Fruit fly (Drosophila melanogaster): ENCODE results near the gene Jasper.

Jasper gene

DNA sequence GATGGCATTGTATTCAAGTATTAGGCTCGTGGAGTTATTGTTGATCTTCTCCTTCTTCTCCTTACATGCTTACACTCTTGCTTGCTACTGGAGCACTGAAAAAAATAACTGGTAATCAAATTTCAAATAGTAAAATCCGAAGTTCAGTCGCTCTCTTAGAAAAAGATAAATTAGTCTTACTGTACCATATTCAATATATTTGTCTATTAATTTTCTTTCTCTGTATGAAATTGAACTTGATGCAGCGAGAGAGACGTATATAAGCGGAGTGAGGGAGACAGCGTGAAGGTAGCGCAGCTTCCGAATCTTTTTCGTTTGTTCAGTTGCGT, 8.8 kb downstream of the Jasper start (continued):
- peak; percentile 57 for TF ChIP-seq CG9215 (GFP tag; IDR thresholded peaks at IDR 0.05)
- TF ChIP-seq pita (GFP tag; optimal IDR thresholded peaks at IDR 0.05), result no peak
- peak; percentile 83 for TF ChIP-seq Rfx (GFP tag; IDR thresholded peaks at IDR 0.05)
- peak; percentile 82 for TF ChIP-seq CG11093 (GFP tag; IDR thresholded peaks at IDR 0.05)
- TF ChIP-seq Hmr (GFP tag; optimal IDR thresholded peaks at IDR 0.05), result peak; percentile 68
- peak; percentile 90 for TF ChIP-seq CG4820 (GFP tag; optimal IDR thresholded peaks at IDR 0.05)
- peak; percentile 64 for TF ChIP-seq CG12219 (GFP tag; optimal IDR thresholded peaks at IDR 0.05)
- TF ChIP-seq CG10654 (GFP tag; optimal IDR thresholded peaks at IDR 0.05), result peak; percentile 90
- peak; percentile 89 for TF ChIP-seq pum (GFP tag; optimal IDR thresholded peaks at IDR 0.05)
- TF ChIP-seq insv (GFP tag; optimal IDR thresholded peaks at IDR 0.05), result no peak
- TF ChIP-seq CG3163 (GFP tag; optimal IDR thresholded peaks at IDR 0.05), result peak; percentile 49
- TF ChIP-seq gem (tag; optimal IDR thresholded peaks at IDR 0.05), result peak; percentile 93
- peak; percentile 96 for TF ChIP-seq Asciz (GFP tag; optimal IDR thresholded peaks at IDR 0.05)
- peak; percentile 42 for TF ChIP-seq shn (GFP tag; optimal IDR thresholded peaks at IDR 0.05)
- peak; percentile 81 for TF ChIP-seq CG7556 (GFP tag; optimal IDR thresholded peaks at IDR 0.05)
- peak; percentile 88 for TF ChIP-seq sima (GFP tag; optimal IDR thresholded peaks at IDR 0.05)
- peak; percentile 85 for TF ChIP-seq CG18262 (tag; optimal IDR thresholded peaks at IDR 0.05)
- peak; percentile 64 for TF ChIP-seq Mes4 (GFP tag; optimal IDR thresholded peaks at IDR 0.05)
- TF ChIP-seq crol (GFP tag; IDR thresholded peaks at IDR 0.05), result no peak; the same call in 1 of the 2 replicates
- TF ChIP-seq org-1 (GFP tag; optimal IDR thresholded peaks at IDR 0.05), result peak; percentile 74
- peak; percentile 63 for TF ChIP-seq slou (GFP tag; optimal IDR thresholded peaks at IDR 0.05)
- TF ChIP-seq CG13296 (GFP tag; optimal IDR thresholded peaks at IDR 0.05), result peak; percentile 85
- peak; percentile 94 for TF ChIP-seq Xrp1 (GFP tag; IDR thresholded peaks at IDR 0.05)
- TF ChIP-seq CG15514 (GFP tag; optimal IDR thresholded peaks at IDR 0.05), result peak; percentile 75

DNA sequence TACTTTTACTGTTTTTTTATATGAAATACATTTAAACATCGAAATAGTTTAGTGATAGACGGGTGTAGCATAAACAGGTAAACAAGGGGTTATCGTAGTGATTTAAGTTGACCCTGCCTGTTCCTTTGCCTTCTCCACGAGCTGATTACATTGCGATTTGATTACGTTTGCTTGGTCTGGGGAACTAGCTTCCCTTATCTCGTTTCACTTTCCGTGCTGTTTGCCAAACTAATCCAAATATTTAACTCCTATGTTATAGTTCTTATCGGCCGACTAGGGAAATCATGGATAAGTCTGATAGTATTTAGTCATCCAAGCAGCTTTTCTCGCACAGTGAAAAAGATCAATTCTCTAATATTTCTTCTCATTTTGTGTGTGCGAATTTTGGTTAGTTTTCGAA, 9.7 kb downstream of the Jasper start:
- TF ChIP-seq Hr3 (GFP tag; optimal IDR thresholded peaks at IDR 0.05) (no peak), wek (GFP tag; optimal IDR thresholded peaks at IDR 0.05) (no peak), Med (GFP tag) (peak; percentile 73), CG5180 (GFP tag; optimal IDR thresholded peaks at IDR 0.05) (peak; percentile 28), CG6813 (GFP tag; optimal IDR thresholded peaks at IDR 0.05) (peak; percentile 50), Nf-YB (GFP tag; optimal IDR thresholded peaks at IDR 0.05) (no peak), CG34376 (GFP tag; optimal IDR thresholded peaks at IDR 0.05) (peak; percentile 24), Eip74EF (GFP tag; optimal IDR thresholded peaks at IDR 0.05) (peak in 1 of 2 experiments; percentile 4), HLH4C (GFP tag; IDR thresholded peaks at IDR 0.05; ENCODE audit: partially characterized antibody) (no peak), sens (GFP tag) (peak; percentile 16), sens-2 (GFP tag; IDR thresholded peaks at IDR 0.05) (0 out of 2 replicates have a peak, but pooled peaks have one; percentile 31)

DNA sequence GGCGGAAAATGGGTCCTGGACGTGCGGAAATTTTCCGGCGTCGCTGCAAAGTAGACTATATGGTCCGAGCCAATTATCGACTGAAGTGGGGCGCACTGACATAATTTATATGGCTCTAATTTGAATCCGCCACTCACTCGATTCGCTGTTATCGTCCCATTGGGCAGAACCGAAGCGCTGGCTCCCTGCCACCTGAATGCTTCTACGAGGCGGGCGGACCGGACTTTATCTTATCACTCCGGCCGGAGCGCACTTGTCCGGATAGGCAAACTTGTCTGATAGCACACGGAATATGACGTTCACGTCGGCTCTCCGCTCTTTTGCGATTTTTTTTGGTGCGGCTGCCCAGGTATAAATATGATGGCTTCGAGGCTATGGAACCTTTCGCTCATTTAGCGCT, 10.2 kb downstream of the Jasper start:
- TF ChIP-seq sd (tag; optimal IDR thresholded peaks at IDR 0.05) (no peak), eyg (GFP tag; optimal IDR thresholded peaks at IDR 0.05) (no peak), HmgZ (tag; optimal IDR thresholded peaks at IDR 0.05) (peak; percentile 24), CG5245 (GFP tag; optimal IDR thresholded peaks at IDR 0.05) (no peak), GATAe (GFP tag; conservative IDR thresholded peaks at IDR 0.05) (peak; percentile 94), Tbp (GFP tag; optimal IDR thresholded peaks at IDR 0.05) (no peak), toy (GFP tag; IDR thresholded peaks at IDR 0.05) (no peak), bab2 (GFP tag; optimal IDR thresholded peaks at IDR 0.05) (no peak), Vsx1 (GFP tag; optimal IDR thresholded peaks at IDR 0.05) (peak; percentile 86), row (GFP tag; IDR thresholded peaks at IDR 0.05) (0 out of 3 replicates have a peak, but pooled peaks have one; percentile 24), NFAT (GFP tag; IDR thresholded peaks at IDR 0.05) (no peak), CG17829 (tag; optimal IDR thresholded peaks at IDR 0.05) (no peak), Hey (tag; optimal IDR thresholded peaks at IDR 0.05) (peak; percentile 28), CG12744 (GFP tag; optimal IDR thresholded peaks at IDR 0.05) (no peak), dimm (GFP tag; IDR thresholded peaks at IDR 0.05) (no peak), Ravus (GFP tag; IDR thresholded peaks at IDR 0.05) (no peak), CG31388 (GFP tag; optimal IDR thresholded peaks at IDR 0.05) (no peak)
